Worm (Caenorhabditis elegans) whole organism, early embryonic: ENCODE measurements around the gene T27D12.1.

Experiments used
- ama-1 ChIP-seq: fragments of 150-350 bp; optimal IDR thresholded peaks from 2 replicates; lab custom pipeline; 2014
- flt-1 ChIP-seq: fragments of 200-800 bp; sonication (Bioruptor generic); IDR thresholded peaks from 2 replicates; pipeline ENCODE4 v1.3.6; 2022; ENCODE audit warnings: missing genetic modification characterization, missing compliant biosample characterization
- hmbx-1 ChIP-seq: sonication (generic microtip); optimal IDR thresholded peaks from 2 replicates; lab custom pipeline; 2016; ENCODE audit warnings: mild to moderate bottlenecking, missing genetic modification characterization, missing compliant biosample characterization

DNA sequence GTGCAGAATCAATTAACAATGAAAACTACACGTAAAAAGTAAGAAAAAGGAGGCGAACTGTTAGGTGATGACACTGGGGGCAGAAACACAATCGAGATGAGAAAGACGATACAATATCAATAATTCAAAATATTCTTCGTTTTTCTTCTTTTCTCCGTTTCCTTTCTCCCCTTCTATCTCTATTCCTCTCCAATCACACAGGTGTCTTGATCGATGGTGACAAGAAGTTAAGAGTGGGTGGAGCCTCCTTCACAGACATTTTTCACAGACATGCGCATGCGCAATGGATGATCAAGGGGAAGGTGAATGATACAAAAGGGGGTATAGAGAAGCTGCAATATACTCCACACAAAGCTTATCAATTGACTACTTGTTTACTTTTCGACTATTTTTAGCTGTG lies 12.3 kb downstream of the T27D12.1 start:
- no peak for TF ChIP-seq ama-1 (lab: Kevin White, UChicago)
- no peak for TF ChIP-seq hmbx-1 (tag; lab: Kevin White, UChicago)
- TF ChIP-seq flt-1, result no peak
